Worm (Caenorhabditis elegans): ENCODE measurements around the gene pcp-3.

Gene pcp-3

ce11 chrIV:9196755-9197154 is 37.9 kb upstream of the pcp-3 start (continued):
- TF ChIP-seq madf-5 (GFP tag; IDR thresholded peaks at IDR 0.05) (no peak), nhr-11 (tag; optimal IDR thresholded peaks at IDR 0.05) (peak; percentile 73), hmg-1.1 (GFP tag; IDR thresholded peaks at IDR 0.05) (peak; percentile 84), ceh-28 (tag; optimal IDR thresholded peaks at IDR 0.05) (no peak), lin-39 (tag; optimal IDR thresholded peaks at IDR 0.05) (no peak), unc-130 (GFP tag; optimal IDR thresholded peaks at IDR 0.05) (no peak), arid-1 (GFP tag; conservative IDR thresholded peaks at IDR 0.05) (no peak), spr-1 (tag; optimal IDR thresholded peaks at IDR 0.05) (no peak), nhr-111 (GFP tag; optimal IDR thresholded peaks at IDR 0.05) (no peak), F10B5.3 (tag; optimal IDR thresholded peaks at IDR 0.05) (no peak), spr-3 (GFP tag; optimal IDR thresholded peaks at IDR 0.05) (no peak), lin-15B (tag; optimal IDR thresholded peaks at IDR 0.05) (no peak), aly-2 (tag; optimal IDR thresholded peaks at IDR 0.05) (no peak), dve-1 (tag; optimal IDR thresholded peaks at IDR 0.05; ENCODE audit: insufficient read depth) (peak; percentile 50), R02D3.7 (tag; optimal IDR thresholded peaks at IDR 0.05) (no peak), php-3 (GFP tag; IDR thresholded peaks at IDR 0.05) (0 out of 2 replicates have a peak, but pooled peaks have one; percentile 30), nhr-237 (tag; optimal IDR thresholded peaks at IDR 0.05) (no peak), nhr-76 (tag; optimal IDR thresholded peaks at IDR 0.05) (no peak), unc-62 (GFP tag; optimal IDR thresholded peaks at IDR 0.05 in 1 of 2) (peak in 1 of 2 experiments; percentile 14), unc-62 (tag; optimal IDR thresholded peaks at IDR 0.05) (no peak), ceh-44 (GFP tag; IDR thresholded peaks at IDR 0.05) (no peak), nhr-77 (tag; optimal IDR thresholded peaks at IDR 0.05) (no peak), ztf-7 (tag; optimal IDR thresholded peaks at IDR 0.05) (no peak), nhr-41 (GFP tag; IDR thresholded peaks at IDR 0.05) (no peak), zfp-2 (tag; optimal IDR thresholded peaks at IDR 0.05) (no peak), daf-12 (tag; optimal IDR thresholded peaks at IDR 0.05) (no peak), jun-1 (tag; optimal IDR thresholded peaks at IDR 0.05) (peak; percentile 41), dpl-1 (GFP tag; optimal IDR thresholded peaks at IDR 0.05) (peak; percentile 37), fkh-10 (GFP tag; optimal IDR thresholded peaks at IDR 0.05) (peak; percentile 5), lin-29 (GFP tag; IDR thresholded peaks at IDR 0.05) (no peak), set-16 (GFP tag; IDR thresholded peaks at IDR 0.05) (peak; percentile 79), nhr-25 (tag; optimal IDR thresholded peaks at IDR 0.05; ENCODE audit: borderline replicate concordance, insufficient read depth) (no peak), ceh-82 (tag; optimal IDR thresholded peaks at IDR 0.05) (no peak), ztf-11 (tag; optimal IDR thresholded peaks at IDR 0.05) (no peak), nhr-102 (tag; optimal IDR thresholded peaks at IDR 0.05) (no peak), nhr-10 (tag; optimal IDR thresholded peaks at IDR 0.05) (no peak), nhr-6 (tag; optimal IDR thresholded peaks at IDR 0.05) (no peak), ceh-32 (tag; optimal IDR thresholded peaks at IDR 0.05; ENCODE audit: poor library complexity) (no peak), Y5F2A.4 (GFP tag; optimal IDR thresholded peaks at IDR 0.05) (no peak), saeg-2 (GFP tag; IDR thresholded peaks at IDR 0.05) (0 out of 2 replicates have a peak, but pooled peaks have one; percentile 8), F49E8.2 (tag; optimal IDR thresholded peaks at IDR 0.05; ENCODE audit: borderline replicate concordance) (no peak), attf-4 (tag; optimal IDR thresholded peaks at IDR 0.05) (no peak), vab-7 (GFP tag; IDR thresholded peaks at IDR 0.05) (peak; percentile 52; the same call in 1 of the 2 replicates), tra-1 (GFP tag; IDR thresholded peaks at IDR 0.05) (peak; percentile 65; the same call in 1 of the 2 replicates), ceh-62 (tag; optimal IDR thresholded peaks at IDR 0.05) (no peak), ceh-20 (GFP tag; IDR thresholded peaks at IDR 0.05) (peak; percentile 77; the same call in 1 of the 2 replicates), tag-97 (GFP tag; IDR thresholded peaks at IDR 0.05) (no peak), mxl-3 (GFP tag; optimal IDR thresholded peaks at IDR 0.05) (no peak), gei-8 (GFP tag; optimal IDR thresholded peaks at IDR 0.05) (no peak), ces-1 (GFP tag; optimal IDR thresholded peaks at IDR 0.05) (peak; percentile 26), snpc-1.2 (GFP tag; IDR thresholded peaks at IDR 0.05) (no peak), lin-1 (GFP tag; IDR thresholded peaks at IDR 0.05) (peak; percentile 49; the same call in 1 of the 2 replicates)

All from whole organism, L4 larva.